Worm (Caenorhabditis elegans): Measurements from ENCODE around the gene cal-1.

The cal-1 gene

DNA sequence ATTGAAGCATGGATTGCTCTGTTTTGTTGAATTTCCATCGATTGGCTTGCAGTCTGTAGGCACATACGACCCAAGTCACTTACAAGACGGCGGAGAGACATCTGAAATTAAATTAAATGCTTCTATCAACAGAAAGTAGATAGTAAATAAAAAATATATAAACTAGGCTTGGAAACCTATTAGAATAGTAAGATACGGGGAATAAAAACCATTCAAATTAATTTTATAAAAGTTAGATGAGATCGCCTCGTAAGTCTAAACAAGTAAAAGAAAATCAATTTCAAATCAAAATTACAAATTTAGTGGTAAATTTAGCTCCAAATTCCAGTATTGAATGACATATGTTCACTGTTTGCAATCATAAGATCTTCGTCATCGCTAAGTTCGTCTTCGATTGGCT is 22.5 kb downstream of the cal-1 start, which contains the start of gene mrps-11:
mrps-11 (minus strand) TSS at position 101 of the 400 bp plus-strand sequence.
- no peak for TF ChIP-seq elt-3 (tag; optimal IDR thresholded peaks at IDR 0.05)

DNA sequence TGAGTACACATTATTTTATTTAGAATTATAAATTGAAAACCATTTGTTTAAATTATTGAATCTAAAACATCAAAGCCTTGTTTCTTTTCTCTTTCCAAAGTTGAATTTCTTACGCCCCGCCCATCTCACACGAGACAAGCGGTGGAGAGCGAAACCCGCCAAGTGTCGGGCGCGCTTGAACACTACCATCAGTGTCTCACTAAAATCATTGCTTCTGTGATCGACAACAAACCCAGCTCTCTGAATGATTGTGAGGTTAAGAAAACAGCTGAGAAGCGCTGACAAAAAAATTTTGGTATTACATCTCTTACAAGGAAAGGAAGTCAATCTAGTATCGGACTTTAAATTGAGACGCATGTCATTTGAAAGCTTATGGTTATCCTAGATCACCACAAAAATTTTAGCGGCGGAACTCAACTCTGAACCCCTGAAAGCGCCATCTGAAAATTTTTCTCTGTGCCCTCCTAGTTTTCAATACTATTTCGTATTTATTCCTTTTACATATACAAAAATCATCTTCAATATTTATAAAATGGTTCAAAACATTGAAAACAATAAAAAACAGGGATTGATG is 25.9 kb downstream of the cal-1 start:
- TF ChIP-seq elt-3 (tag; optimal IDR thresholded peaks at IDR 0.05), result no peak
- no peak for TF ChIP-seq egl-5 (tag; optimal IDR thresholded peaks at IDR 0.05)
- no peak for TF ChIP-seq ZK546.5 (tag; optimal IDR thresholded peaks at IDR 0.05)
- peak; percentile 50 for TF ChIP-seq unc-62 (GFP tag; optimal IDR thresholded peaks at IDR 0.05)
- TF ChIP-seq lin-15B (tag; optimal IDR thresholded peaks at IDR 0.05), result peak; percentile 41
- TF ChIP-seq nhr-237 (tag; optimal IDR thresholded peaks at IDR 0.05), result no peak
- TF ChIP-seq nhr-76 (tag; optimal IDR thresholded peaks at IDR 0.05), result no peak
- TF ChIP-seq aly-2 (tag; optimal IDR thresholded peaks at IDR 0.05), result no peak
- TF ChIP-seq nhr-43 (tag; optimal IDR thresholded peaks at IDR 0.05; ENCODE audit: poor library complexity, severe bottlenecking), result peak; percentile 81
- TF ChIP-seq snpc-4 (tag; optimal IDR thresholded peaks at IDR 0.05), result peak; percentile 99
- TF ChIP-seq ama-1 (optimal IDR thresholded peaks at IDR 0.05), result peak; percentile 78
- TF ChIP-seq elt-1 (tag; optimal IDR thresholded peaks at IDR 0.05), result no peak
- TF ChIP-seq nhr-12 (tag; optimal IDR thresholded peaks at IDR 0.05), result no peak
- TF ChIP-seq pha-4 (tag; optimal IDR thresholded peaks at IDR 0.05), result peak; percentile 32
- TF ChIP-seq ceh-28 (tag; optimal IDR thresholded peaks at IDR 0.05), result peak; percentile 57
- TF ChIP-seq lin-39 (tag; optimal IDR thresholded peaks at IDR 0.05), result peak; percentile 70
- peak; percentile 61 for TF ChIP-seq lsy-12 (tag; optimal IDR thresholded peaks at IDR 0.05)
- TF ChIP-seq pqm-1 (tag; optimal IDR thresholded peaks at IDR 0.05), result peak; percentile 54
- peak; percentile 29 for TF ChIP-seq jun-1 (tag; optimal IDR thresholded peaks at IDR 0.05)
- no peak for TF ChIP-seq nhr-11 (tag; optimal IDR thresholded peaks at IDR 0.05)
- no peak for TF ChIP-seq fkh-2 (tag; optimal IDR thresholded peaks at IDR 0.05)
- TF ChIP-seq fos-1 (tag; optimal IDR thresholded peaks at IDR 0.05), result peak; percentile 39
- peak; percentile 25 for TF ChIP-seq skn-1 (tag; optimal IDR thresholded peaks at IDR 0.05)
- peak; percentile 57 for TF ChIP-seq R02D3.7 (tag; optimal IDR thresholded peaks at IDR 0.05)
- peak; percentile 51 for TF ChIP-seq tbx-2 (tag; optimal IDR thresholded peaks at IDR 0.05)
- TF ChIP-seq elt-2 (tag; optimal IDR thresholded peaks at IDR 0.05), result peak; percentile 58
- TF ChIP-seq sea-2 (GFP tag; optimal IDR thresholded peaks at IDR 0.05), result no peak
- TF ChIP-seq ztf-11 (tag; optimal IDR thresholded peaks at IDR 0.05), result no peak
- TF ChIP-seq nhr-25 (tag; optimal IDR thresholded peaks at IDR 0.05), result peak; percentile 64
- no peak for TF ChIP-seq ztf-4 (tag; optimal IDR thresholded peaks at IDR 0.05)
- no peak for TF ChIP-seq nhr-28 (tag; optimal IDR thresholded peaks at IDR 0.05)
- TF ChIP-seq hmg-11 (tag; optimal IDR thresholded peaks at IDR 0.05), result peak; percentile 68
- TF ChIP-seq nhr-23 (tag; optimal IDR thresholded peaks at IDR 0.05), result peak; percentile 75
- no peak for TF ChIP-seq ceh-82 (tag; optimal IDR thresholded peaks at IDR 0.05)
- no peak for TF ChIP-seq nhr-67 (tag; optimal IDR thresholded peaks at IDR 0.05)
- TF ChIP-seq zag-1 (tag; optimal IDR thresholded peaks at IDR 0.05), result no peak
- no peak for TF ChIP-seq mdl-1 (tag; optimal IDR thresholded peaks at IDR 0.05)
- peak; percentile 10 for TF ChIP-seq nhr-77 (tag; optimal IDR thresholded peaks at IDR 0.05)
- no peak for TF ChIP-seq eor-1 (tag; optimal IDR thresholded peaks at IDR 0.05)
- TF ChIP-seq nfya-1 (tag; optimal IDR thresholded peaks at IDR 0.05; ENCODE audit: insufficient read depth), result peak; percentile 74
- TF ChIP-seq egl-27 (tag; optimal IDR thresholded peaks at IDR 0.05), result peak; percentile 0
- TF ChIP-seq unc-39 (tag; optimal IDR thresholded peaks at IDR 0.05), result no peak

DNA sequence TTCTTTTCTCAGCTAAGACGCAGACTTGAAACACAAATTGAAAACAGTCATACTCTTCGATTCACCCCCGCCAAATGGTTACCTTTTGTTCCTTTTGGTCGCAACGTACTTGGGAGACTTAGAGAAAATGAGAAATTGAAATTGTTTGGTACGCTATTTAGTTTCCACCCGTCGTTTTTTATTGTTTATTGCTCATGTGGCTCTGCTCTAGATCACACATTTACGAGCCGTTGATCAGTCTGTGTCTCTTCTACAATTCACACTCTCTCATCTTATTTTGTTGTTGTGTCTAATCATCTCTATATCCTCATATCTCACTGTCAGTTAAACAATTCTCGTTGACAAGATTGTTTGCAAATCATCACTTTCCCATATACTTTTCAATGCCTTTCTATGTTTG is 29.0 kb downstream of the cal-1 start:
- TF ChIP-seq nhr-67 (tag; optimal IDR thresholded peaks at IDR 0.05), result no peak
- peak; percentile 48 for TF ChIP-seq snpc-4 (tag; optimal IDR thresholded peaks at IDR 0.05)
- TF ChIP-seq zag-1 (tag; optimal IDR thresholded peaks at IDR 0.05), result no peak
- peak; percentile 79 for TF ChIP-seq egl-5 (tag; optimal IDR thresholded peaks at IDR 0.05)
- TF ChIP-seq pha-4 (tag; optimal IDR thresholded peaks at IDR 0.05), result peak; percentile 43

All from whole organism, L3 larva.